Fruit fly (Drosophila melanogaster) whole organism, embryonic: ENCODE results near the gene Rnf146.

Experiments
- Abd-B ChIP-seq: fragments of 200-800 bp; sonication (Bioruptor generic); optimal IDR thresholded peaks from 2 replicates; lab custom pipeline; 2018; ENCODE audit warnings: missing biosample characterization, mild to moderate bottlenecking, missing genetic modification characterization, moderate library complexity
- CG10366 ChIP-seq: fragments of 200-800 bp; sonication (Bioruptor generic); IDR thresholded peaks from 2 replicates; pipeline ENCODE4 v1.3.6; 2022; ENCODE audit warnings: missing biosample characterization, missing genetic modification characterization
- CG11456 ChIP-seq: fragments of 200-800 bp; sonication (Bioruptor generic); IDR thresholded peaks from 3 replicates; pipeline ENCODE4 v1.3.6; 2022; ENCODE audit warnings: missing biosample characterization, missing genetic modification characterization
- CG11560 ChIP-seq: fragments of 200-800 bp; sonication (Bioruptor generic); IDR thresholded peaks from 3 replicates; pipeline ENCODE4 v1.3.6; 2022; ENCODE audit warnings: missing biosample characterization, missing genetic modification characterization
- CG11723 ChIP-seq: fragments of 200-800 bp; sonication (Bioruptor generic); optimal IDR thresholded peaks from 2 replicates; lab custom pipeline; 2017; ENCODE audit warnings: missing biosample characterization, mild to moderate bottlenecking, missing genetic modification characterization
- CG14014 ChIP-seq: fragments of 200-800 bp; sonication (Bioruptor generic); IDR thresholded peaks from 2 replicates; pipeline ENCODE4 v1.3.6; 2022; ENCODE audit warnings: missing biosample characterization, missing genetic modification characterization
- CG14860 ChIP-seq: fragments of 200-800 bp; sonication (Bioruptor generic); IDR thresholded peaks from 3 replicates; pipeline ENCODE4 v1.3.6; 2022; ENCODE audit warnings: missing biosample characterization, missing genetic modification characterization; ENCODE audit not compliant: partially characterized antibody
- CG15479 ChIP-seq: fragments of 200-800 bp; sonication (Bioruptor generic); optimal IDR thresholded peaks from 3 replicates; lab custom pipeline; 2019; ENCODE audit warnings: missing biosample characterization, mild to moderate bottlenecking, missing genetic modification characterization, moderate library complexity
- CG16863 ChIP-seq: fragments of 200-800 bp; sonication (Bioruptor generic); optimal IDR thresholded peaks from 3 replicates; lab custom pipeline; 2016; ENCODE audit warnings: missing biosample characterization, missing genetic modification characterization
- CG18011 ChIP-seq: fragments of 200-800 bp; sonication (Bioruptor generic); optimal IDR thresholded peaks from 2 replicates; lab custom pipeline; 2017; ENCODE audit warnings: missing biosample characterization, missing genetic modification characterization, mild to moderate bottlenecking, moderate library complexity, missing genotype
- CG18262 ChIP-seq: fragments of 200-800 bp; optimal IDR thresholded peaks from 3 replicates; lab custom pipeline; 2019; ENCODE audit warnings: missing biosample characterization, mild to moderate bottlenecking, missing genetic modification characterization, moderate library complexity
- CG18619 ChIP-seq: fragments of 200-800 bp; sonication (Bioruptor generic); optimal IDR thresholded peaks from 3 replicates; lab custom pipeline; 2017; ENCODE audit warnings: missing biosample characterization, mild to moderate bottlenecking, missing genetic modification characterization
- CG2199 ChIP-seq: fragments of 200-800 bp; sonication (Bioruptor generic); IDR thresholded peaks from 3 replicates; pipeline ENCODE4 v1.3.6; 2022; ENCODE audit warnings: missing biosample characterization, missing genetic modification characterization
- CG3281 ChIP-seq: fragments of 200-800 bp; sonication (Bioruptor generic); optimal IDR thresholded peaks from 3 replicates; lab custom pipeline; 2017; ENCODE audit warnings: missing biosample characterization, mild to moderate bottlenecking, missing genetic modification characterization
- CG3407 ChIP-seq: fragments of 200-800 bp; sonication (Bioruptor generic); optimal IDR thresholded peaks from 2 replicates; lab custom pipeline; 2018; ENCODE audit warnings: missing biosample characterization, mild to moderate bottlenecking, missing genetic modification characterization
- CG34422 ChIP-seq: fragments of 200-800 bp; sonication (Bioruptor generic); IDR thresholded peaks from 3 replicates; pipeline ENCODE4 v1.3.6; 2022; ENCODE audit warnings: missing biosample characterization, missing genetic modification characterization
- CG6254 ChIP-seq: fragments of 200-800 bp; sonication (Bioruptor generic); optimal IDR thresholded peaks from 3 replicates; lab custom pipeline; 2017; ENCODE audit warnings: mild to moderate bottlenecking, missing biosample characterization, missing genetic modification reagents, missing genetic modification characterization
- CG7357 ChIP-seq: fragments of 200-800 bp; sonication (Bioruptor generic); IDR thresholded peaks from 3 replicates; pipeline ENCODE4 v1.3.6; 2022; ENCODE audit warnings: missing biosample characterization, missing genetic modification characterization
- CG8290 ChIP-seq, 3 experiments: fragments of 200-800 bp; sonication (Bioruptor generic); optimal IDR thresholded peaks; 2 replicates each; lab custom pipeline; 2016 to 2019; ENCODE audit warnings: missing biosample characterization in 3 of 3, missing genetic modification characterization in 3 of 3, mild to moderate bottlenecking in 2 of 3, moderate library complexity in 1 of 3
- CHES-1-like ChIP-seq: fragments of 200-800 bp; sonication (Bioruptor generic); optimal IDR thresholded peaks from 2 replicates; lab custom pipeline; 2016; ENCODE audit warnings: missing biosample characterization, missing genetic modification characterization
- D19A ChIP-seq: fragments of 200-800 bp; optimal IDR thresholded peaks from 3 replicates; lab custom pipeline; 2019; ENCODE audit warnings: missing biosample characterization, mild to moderate bottlenecking, missing genetic modification characterization, moderate library complexity
- Doc2 ChIP-seq: fragments of 200-800 bp; sonication (Bioruptor generic); IDR thresholded peaks from 2 replicates; pipeline ENCODE4 v1.3.6; 2022; ENCODE audit warnings: missing biosample characterization, missing genetic modification characterization
- Dp ChIP-seq: fragments of 200-800 bp; sonication (Bioruptor generic); optimal IDR thresholded peaks from 2 replicates; lab custom pipeline; 2018; ENCODE audit warnings: missing biosample characterization, mild to moderate bottlenecking, missing genetic modification characterization, moderate library complexity
- E2f2 ChIP-seq: fragments of 200-800 bp; sonication (Bioruptor generic); IDR thresholded peaks from 2 replicates; pipeline ENCODE4 v1.3.6; 2022; ENCODE audit warnings: missing biosample characterization, missing genetic modification characterization
- Ets65A ChIP-seq: fragments of 200-800 bp; sonication (Bioruptor generic); peaks from one replicate; lab custom pipeline; 2016; ENCODE audit warnings: missing biosample characterization, missing genetic modification characterization
- H15 ChIP-seq: fragments of 200-800 bp; sonication (Bioruptor generic); IDR thresholded peaks from 3 replicates; pipeline ENCODE4 v1.3.6; 2022; ENCODE audit warnings: missing biosample characterization, missing genetic modification characterization
- HLH4C ChIP-seq: fragments of 200-800 bp; sonication (Bioruptor generic); IDR thresholded peaks from 3 replicates; pipeline ENCODE4 v1.3.6; 2022; ENCODE audit warnings: missing biosample characterization, missing genetic modification characterization; ENCODE audit not compliant: partially characterized antibody
- HmgZ ChIP-seq: fragments of 200-800 bp; sonication (Bioruptor generic); optimal IDR thresholded peaks from 2 replicates; lab custom pipeline; 2018; ENCODE audit warnings: missing biosample characterization, mild to moderate bottlenecking, missing genetic modification characterization
- Myb ChIP-seq: fragments of 200-800 bp; sonication (Bioruptor generic); optimal IDR thresholded peaks from 2 replicates; lab custom pipeline; 2016; ENCODE audit warnings: missing biosample characterization, missing genetic modification characterization
- Oli ChIP-seq: fragments of 200-800 bp; sonication (Bioruptor generic); optimal IDR thresholded peaks from 2 replicates; lab custom pipeline; 2018; ENCODE audit warnings: missing biosample characterization, mild to moderate bottlenecking, missing genetic modification characterization, moderate library complexity
- Optix ChIP-seq: fragments of 200-800 bp; sonication (Bioruptor generic); IDR thresholded peaks from 3 replicates; pipeline ENCODE4 v1.3.6; 2022; ENCODE audit warnings: missing biosample characterization, missing genetic modification characterization
- Pdp1 ChIP-seq, 2 experiments: fragments of 200-800 bp; sonication (Bioruptor generic); optimal IDR thresholded peaks; 3 replicates each; lab custom pipeline; 2016; ENCODE audit warnings: missing biosample characterization in 2 of 2, missing genetic modification characterization in 2 of 2, mild to moderate bottlenecking in 1 of 2, moderate library complexity in 1 of 2
- TFAM ChIP-seq: fragments of 200-800 bp; sonication (Bioruptor generic); optimal IDR thresholded peaks from 2 replicates; lab custom pipeline; 2017; ENCODE audit warnings: missing biosample characterization, missing genetic modification characterization, inconsistent platforms
- Trl ChIP-seq, 3 experiments: fragments of >200 bp in 2 of 3; fragments of 200-800 bp in 1 of 3; sonication (Bioruptor generic) in 1 of 3; optimal IDR thresholded peaks; 2 replicates in 1 of 3; 3 replicates in 2 of 3; lab custom pipeline; 2016 to 2017; ENCODE audit warnings: missing biosample characterization in 1 of 3, missing genetic modification characterization in 1 of 3
- Vsx1 ChIP-seq: fragments of 200-800 bp; sonication (Bioruptor generic); optimal IDR thresholded peaks from 2 replicates; lab custom pipeline; 2017; ENCODE audit warnings: missing biosample characterization, mild to moderate bottlenecking, missing genetic modification characterization, missing genetic modification reagents
- ab ChIP-seq: fragments of 200-800 bp; sonication (Bioruptor generic); optimal IDR thresholded peaks from 2 replicates; lab custom pipeline; 2016; ENCODE audit warnings: missing biosample characterization, missing genetic modification characterization
- abd-A ChIP-seq: fragments of 200-800 bp; sonication (Bioruptor generic); optimal IDR thresholded peaks from 3 replicates; lab custom pipeline; 2019; ENCODE audit warnings: missing biosample characterization, mild to moderate bottlenecking, missing genetic modification characterization, moderate library complexity
- bbx ChIP-seq: fragments of 200-800 bp; sonication (Bioruptor generic); IDR thresholded peaks from 2 replicates; pipeline ENCODE4 v1.3.6; 2022; ENCODE audit warnings: missing biosample characterization, missing genetic modification characterization; ENCODE audit not compliant: partially characterized antibody
- corto ChIP-seq: fragments of 200-800 bp; sonication (Bioruptor generic); optimal IDR thresholded peaks from 2 replicates; lab custom pipeline; 2016; ENCODE audit warnings: missing biosample characterization, mild to moderate bottlenecking, missing genetic modification characterization, moderate library complexity
- emc ChIP-seq: fragments of 200-800 bp; sonication (Bioruptor generic); optimal IDR thresholded peaks from 2 replicates; lab custom pipeline; 2016; ENCODE audit warnings: missing biosample characterization, missing genetic modification characterization
- jing ChIP-seq: fragments of 200-800 bp; sonication (Bioruptor generic); optimal IDR thresholded peaks from 2 replicates; lab custom pipeline; 2018; ENCODE audit warnings: missing biosample characterization, mild to moderate bottlenecking, missing genetic modification characterization
- mirr ChIP-seq: fragments of 200-800 bp; sonication (Bioruptor generic); optimal IDR thresholded peaks from 3 replicates; lab custom pipeline; 2018; ENCODE audit warnings: missing biosample characterization, mild to moderate bottlenecking, missing genetic modification characterization
- mld ChIP-seq: fragments of 200-800 bp; sonication (Bioruptor generic); IDR thresholded peaks from 3 replicates; pipeline ENCODE4 v1.3.6; 2022; ENCODE audit warnings: missing biosample characterization, missing genetic modification characterization; ENCODE audit not compliant: partially characterized antibody
- onecut ChIP-seq: fragments of 200-800 bp; sonication (Bioruptor generic); IDR thresholded peaks from 2 replicates; pipeline ENCODE4 v1.3.6; 2022; ENCODE audit warnings: missing biosample characterization, missing genetic modification characterization
- pan ChIP-seq, 4 experiments: fragments of >200 bp in 3 of 4; fragments of 200-800 bp in 1 of 4; sonication (Bioruptor generic) in 1 of 4; optimal IDR thresholded peaks in 3 of 4; IDR thresholded peaks in 1 of 4; 2 replicates each; pipeline versions ENCODE4 v1.3.6 to Lab custom; 2017 to 2022; ENCODE audit warnings: missing biosample characterization in 2 of 4, missing genetic modification characterization in 2 of 4, mixed read lengths in 1 of 4
- sd ChIP-seq: fragments of 200-800 bp; sonication (Bioruptor generic); optimal IDR thresholded peaks from 3 replicates; lab custom pipeline; 2018; ENCODE audit warnings: missing biosample characterization, mild to moderate bottlenecking, missing genetic modification characterization, moderate library complexity
- stwl ChIP-seq: fragments of 200-800 bp; sonication (Bioruptor generic); optimal IDR thresholded peaks from 3 replicates; lab custom pipeline; 2018; ENCODE audit warnings: missing biosample characterization, mild to moderate bottlenecking, missing genetic modification characterization, moderate library complexity
- tup ChIP-seq: fragments of 200-800 bp; sonication (Bioruptor generic); optimal IDR thresholded peaks from 2 replicates; lab custom pipeline; 2016; ENCODE audit warnings: missing biosample characterization, mild to moderate bottlenecking, missing genetic modification characterization, moderate library complexity
- vfl ChIP-seq: fragments of 200-800 bp; sonication (Bioruptor generic); optimal IDR thresholded peaks from 2 replicates; lab custom pipeline; 2016; ENCODE audit warnings: missing biosample characterization, missing genetic modification characterization
- wdn ChIP-seq: fragments of 200-800 bp; sonication (Bioruptor generic); IDR thresholded peaks from 2 replicates; pipeline ENCODE4 v1.3.6; 2022; ENCODE audit warnings: missing biosample characterization, missing genetic modification characterization

The Rnf146 gene

dm6 chr3L:19646292-19646691 lies 3.7 kb upstream of the Rnf146 start (continued):
- no peak for TF ChIP-seq CG11723 (GFP tag; lab: Kevin White, UChicago)
- no peak for TF ChIP-seq CG11456 (GFP tag; lab: Robert Waterston, UW)
- TF ChIP-seq CG3281 (GFP tag; lab: Kevin White, UChicago) = no peak
- TF ChIP-seq HmgZ (tag; lab: Kevin White, UChicago) = no peak
- TF ChIP-seq E2f2 (GFP tag; lab: Robert Waterston, UW) = peak; percentile 31; the same call in 1 of the 2 replicates
- no peak for TF ChIP-seq TFAM
- peak; percentile 43; the same call in 1 of the 3 replicates for TF ChIP-seq CG34422 (GFP tag; lab: Robert Waterston, UW)
- TF ChIP-seq onecut (GFP tag; lab: Robert Waterston, UW) = peak; percentile 33
- TF ChIP-seq Oli (tag; lab: Kevin White, UChicago) = no peak
- no peak for TF ChIP-seq CG2199 (GFP tag; lab: Robert Waterston, UW)
- TF ChIP-seq CHES-1-like = no peak
- TF ChIP-seq mld (GFP tag; lab: Robert Waterston, UW) = no peak
- peak; percentile 19 for TF ChIP-seq stwl
- TF ChIP-seq wdn (GFP tag; lab: Robert Waterston, UW) = no peak
- no peak for TF ChIP-seq Doc2 (GFP tag; lab: Robert Waterston, UW)
- TF ChIP-seq ab (GFP tag; lab: Kevin White, UChicago) = no peak
- no peak for TF ChIP-seq pan (optimal IDR thresholded peaks at IDR 0.05; lab: Kevin White, UChicago)
- TF ChIP-seq pan (GFP tag; optimal IDR thresholded peaks at IDR 0.05 in 1 of 2, IDR thresholded peaks at IDR 0.05 in 1 of 2) = no peak
- TF ChIP-seq CG14014 (GFP tag; lab: Robert Waterston, UW) = no peak
- TF ChIP-seq Ets65A (GFP tag; lab: Kevin White, UChicago) = peak; percentile 22
- no peak for TF ChIP-seq Optix (GFP tag; lab: Robert Waterston, UW)
- TF ChIP-seq Dp = peak; percentile 22
- no peak for TF ChIP-seq CG10366
- TF ChIP-seq Myb = no peak
- no peak for TF ChIP-seq Pdp1 (GFP tag; optimal IDR thresholded peaks at IDR 0.05; lab: Kevin White, UChicago)
- peak; percentile 47; the same call in 1 of the 3 replicates for TF ChIP-seq HLH4C (GFP tag; lab: Robert Waterston, UW)
- TF ChIP-seq tup (GFP tag; lab: Kevin White, UChicago) = no peak
- TF ChIP-seq D19A (tag; lab: Kevin White, UChicago) = no peak
- TF ChIP-seq CG8290 (GFP tag; optimal IDR thresholded peaks at IDR 0.05; lab: Kevin White, UChicago) = no peak
- TF ChIP-seq CG8290 (tag; optimal IDR thresholded peaks at IDR 0.05; lab: Kevin White, UChicago) = no peak
- TF ChIP-seq bbx = 0 out of 2 replicates have a peak, but pooled peaks have one; percentile 37
- TF ChIP-seq vfl (GFP tag; lab: Kevin White, UChicago) = no peak
- peak; percentile 83; the same call in 2 of the 3 replicates for TF ChIP-seq CG11560 (tag; lab: Robert Waterston, UW)
- TF ChIP-seq corto = no peak
- no peak for TF ChIP-seq CG15479 (GFP tag; lab: Kevin White, UChicago)
- TF ChIP-seq emc (GFP tag; lab: Kevin White, UChicago) = no peak
- 0 out of 3 replicates have a peak, but pooled peaks have one; percentile 14 for TF ChIP-seq H15 (GFP tag; lab: Robert Waterston, UW)
- peak; percentile 18 for TF ChIP-seq mirr (GFP tag; lab: Kevin White, UChicago)
- no peak for TF ChIP-seq CG3407

DNA sequence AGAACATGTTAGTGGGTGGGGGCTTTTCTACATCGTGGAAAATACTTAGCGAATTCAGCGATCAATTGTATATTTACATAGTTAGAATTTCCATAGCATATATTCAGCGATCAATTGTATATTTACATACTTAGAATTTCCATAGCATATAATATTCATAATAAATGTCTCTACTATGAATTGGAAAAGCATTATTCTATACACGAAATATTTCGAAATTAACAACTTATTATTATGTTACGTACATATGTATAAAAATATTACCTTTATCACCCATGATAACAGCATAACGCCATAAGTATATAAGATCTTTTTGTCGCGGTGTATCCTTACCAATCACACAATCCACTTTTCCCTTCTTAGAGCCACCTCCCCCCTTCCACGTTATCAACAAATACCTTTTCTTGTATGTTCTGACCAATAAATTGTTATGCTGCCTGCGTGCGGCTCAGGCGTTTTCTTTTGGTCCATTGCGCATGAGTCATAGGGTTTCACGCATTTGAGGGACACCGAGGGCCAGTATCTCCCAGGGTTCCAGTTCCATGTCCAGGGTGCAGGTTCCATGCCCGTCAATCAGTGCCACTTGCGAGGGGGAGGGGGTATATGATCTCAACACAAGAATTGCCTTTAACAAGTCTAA lies 5.7 kb downstream of the Rnf146 start:
- TF ChIP-seq sd (tag; lab: Kevin White, UChicago) = no peak
- no peak for TF ChIP-seq CG14860 (GFP tag; lab: Robert Waterston, UW)
- TF ChIP-seq CG6254 (GFP tag; lab: Kevin White, UChicago) = peak; percentile 43
- TF ChIP-seq Trl (optimal IDR thresholded peaks at IDR 0.05; lab: Kevin White, UChicago) = no peak
- no peak for TF ChIP-seq Trl (GFP tag; optimal IDR thresholded peaks at IDR 0.05; lab: Kevin White, UChicago)
- TF ChIP-seq Vsx1 (GFP tag; lab: Kevin White, UChicago) = peak; percentile 13
- TF ChIP-seq CG18619 = peak; percentile 41
- no peak for TF ChIP-seq CG18011 (GFP tag; lab: Kevin White, UChicago)
- peak; percentile 17 for TF ChIP-seq Abd-B
- TF ChIP-seq jing (GFP tag; lab: Kevin White, UChicago) = peak; percentile 10
- no peak for TF ChIP-seq abd-A
- no peak for TF ChIP-seq CG7357 (GFP tag; lab: Robert Waterston, UW)
- peak; percentile 4 for TF ChIP-seq CG16863
- peak; percentile 93 for TF ChIP-seq CG18262 (tag; lab: Kevin White, UChicago)
